Worm (Caenorhabditis elegans) whole organism, young adult: ENCODE results near the gene mrps-7.

Experiments
- B0336.3 ChIP-seq: fragments of 200-800 bp; sonication (Bioruptor generic); IDR thresholded peaks from 2 replicates; pipeline ENCODE4 v1.3.6; 2022; ENCODE audit warnings: missing genetic modification characterization, missing compliant biosample characterization
- C06A6.2 ChIP-seq: fragments of 200-800 bp; sonication (Bioruptor generic); conservative IDR thresholded peaks from 2 replicates; pipeline ENCODE4 v1.3.6; 2022; ENCODE audit warnings: missing genetic modification characterization, missing compliant biosample characterization
- F10E7.11 ChIP-seq: sonication (generic microtip); optimal IDR thresholded peaks from 2 replicates; lab custom pipeline; 2017; ENCODE audit warnings: mild to moderate bottlenecking, missing genetic modification characterization, moderate library complexity, missing compliant biosample characterization
- F33H1.4 ChIP-seq: fragments of 200-800 bp; sonication (Bioruptor generic); IDR thresholded peaks from 2 replicates; pipeline ENCODE4 v1.3.6; 2022; ENCODE audit warnings: missing genetic modification reagents, missing genetic modification characterization, missing compliant biosample characterization
- F39B2.1 ChIP-seq: fragments of 200-800 bp; sonication (Bioruptor generic); IDR thresholded peaks from 2 replicates; pipeline ENCODE4 v1.3.6; 2022; ENCODE audit warnings: missing genetic modification reagents, missing genetic modification characterization, missing compliant biosample characterization
- F49E8.2 ChIP-seq: sonication (generic microtip); optimal IDR thresholded peaks from 3 replicates; lab custom pipeline; 2017; ENCODE audit warnings: missing genetic modification characterization, mild to moderate bottlenecking, missing compliant biosample characterization, antibody characterized with exemption, moderate library complexity; ENCODE audit not compliant: insufficient read depth
- F52B5.7 ChIP-seq: sonication (generic microtip); optimal IDR thresholded peaks from 2 replicates; lab custom pipeline; 2016; ENCODE audit warnings: mild to moderate bottlenecking, missing genetic modification characterization, missing compliant biosample characterization
- F55B11.4 ChIP-seq: sonication (generic microtip); optimal IDR thresholded peaks from 2 replicates; lab custom pipeline; 2016; ENCODE audit warnings: missing compliant biosample characterization, missing genetic modification characterization, borderline replicate concordance; ENCODE audit not compliant: insufficient read depth
- F57C9.4 ChIP-seq: sonication (generic microtip); optimal IDR thresholded peaks from 2 replicates; lab custom pipeline; 2017; ENCODE audit warnings: mild to moderate bottlenecking, missing genetic modification characterization, missing compliant biosample characterization
- K11D2.4 ChIP-seq: fragments of 200-800 bp; sonication (Bioruptor generic); IDR thresholded peaks from 2 replicates; pipeline ENCODE4 v1.3.6; 2022; ENCODE audit warnings: missing genetic modification reagents, missing genetic modification characterization, missing compliant biosample characterization
- T07F8.4 ChIP-seq: sonication (generic microtip); optimal IDR thresholded peaks from 2 replicates; lab custom pipeline; 2016; ENCODE audit warnings: mild to moderate bottlenecking, missing genetic modification characterization, moderate library complexity, missing compliant biosample characterization
- Y56A3A.18 ChIP-seq: fragments of 200-800 bp; sonication (Bioruptor generic); IDR thresholded peaks from 2 replicates; pipeline ENCODE4 v1.3.6; 2022; ENCODE audit warnings: missing genetic modification reagents, missing genetic modification characterization, missing compliant biosample characterization
- ama-1 ChIP-seq, 3 experiments: fragments of 150-350 bp in 1 of 3; sonication (generic microtip) in 2 of 3; optimal IDR thresholded peaks; 2 replicates each; lab custom pipeline; 2014 to 2018; ENCODE audit warnings: missing biosample characterization in 2 of 3, missing genetic modification characterization in 2 of 3, missing genetic modification reagents in 2 of 3
- aptf-2 ChIP-seq: fragments of 200-800 bp; sonication (Bioruptor generic); conservative IDR thresholded peaks from 2 replicates; pipeline ENCODE4 v1.3.6; 2022; ENCODE audit warnings: missing genetic modification reagents, missing genetic modification characterization, missing compliant biosample characterization
- attf-3 ChIP-seq: fragments of 200-800 bp; sonication (Bioruptor generic); conservative IDR thresholded peaks from 2 replicates; pipeline ENCODE4 v1.3.6; 2022; ENCODE audit warnings: missing genetic modification reagents, missing genetic modification characterization, missing compliant biosample characterization
- ceh-100 ChIP-seq: fragments of 200-800 bp; sonication (Bioruptor generic); IDR thresholded peaks from 2 replicates; pipeline ENCODE4 v1.3.6; 2022; ENCODE audit warnings: missing genetic modification reagents, missing genetic modification characterization, missing compliant biosample characterization
- ceh-40 ChIP-seq: fragments of 200-800 bp; sonication (Bioruptor generic); IDR thresholded peaks from 2 replicates; pipeline ENCODE4 v1.3.6; 2022; ENCODE audit warnings: missing genetic modification characterization, missing compliant biosample characterization
- ceh-91 ChIP-seq: fragments of 200-800 bp; sonication (Bioruptor generic); IDR thresholded peaks from 2 replicates; pipeline ENCODE4 v1.3.6; 2022; ENCODE audit warnings: missing genetic modification reagents, missing genetic modification characterization, missing compliant biosample characterization
- ekl-4 ChIP-seq: fragments of 200-800 bp; sonication (Bioruptor generic); IDR thresholded peaks from 2 replicates; pipeline ENCODE4 v1.3.6; 2022; ENCODE audit warnings: missing genetic modification reagents, missing genetic modification characterization, missing compliant biosample characterization
- fkh-3 ChIP-seq: sonication (generic microtip); optimal IDR thresholded peaks from 2 replicates; lab custom pipeline; 2016; ENCODE audit warnings: mild to moderate bottlenecking, missing genetic modification characterization, missing compliant biosample characterization
- gei-17 ChIP-seq: fragments of 200-800 bp; sonication (Bioruptor generic); optimal IDR thresholded peaks from 2 replicates; lab custom pipeline; 2018; ENCODE audit warnings: mild to moderate bottlenecking, missing genetic modification characterization, missing compliant biosample characterization
- him-1 ChIP-seq: sonication (generic microtip); optimal IDR thresholded peaks from 2 replicates; lab custom pipeline; 2016; ENCODE audit warnings: missing genotype, missing genetic modification reagents, missing genetic modification characterization, missing compliant biosample characterization
- hlh-26 ChIP-seq: fragments of 200-800 bp; sonication (Bioruptor generic); conservative IDR thresholded peaks from 2 replicates; pipeline ENCODE4 v1.3.6; 2022; ENCODE audit warnings: missing genetic modification reagents, missing genetic modification characterization, missing compliant biosample characterization
- lag-1 ChIP-seq: fragments of 200-800 bp; sonication (Bioruptor generic); IDR thresholded peaks from 2 replicates; pipeline ENCODE4 v1.3.6; 2022; ENCODE audit warnings: missing genetic modification reagents, missing genetic modification characterization, missing compliant biosample characterization
- let-607 ChIP-seq, 2 experiments: fragments of 200-800 bp in 1 of 2; sonication (Bioruptor generic) in 1 of 2; sonication (generic microtip) in 1 of 2; optimal IDR thresholded peaks; 2 replicates each; lab custom pipeline; 2016 to 2018; ENCODE audit warnings: mild to moderate bottlenecking in 2 of 2, missing compliant biosample characterization in 2 of 2, missing genetic modification characterization in 2 of 2, moderate library complexity in 2 of 2, missing genotype in 1 of 2
- lin-54 ChIP-seq: fragments of 200-800 bp; sonication (Bioruptor generic); optimal IDR thresholded peaks from 2 replicates; lab custom pipeline; 2018; ENCODE audit warnings: mild to moderate bottlenecking, missing genetic modification characterization, missing compliant biosample characterization
- madf-10 ChIP-seq: sonication (generic microtip); optimal IDR thresholded peaks from 2 replicates; lab custom pipeline; 2016; ENCODE audit warnings: mild to moderate bottlenecking, missing genetic modification characterization, missing compliant biosample characterization
- mcd-1 ChIP-seq: fragments of 200-800 bp; sonication (Bioruptor generic); IDR thresholded peaks from 2 replicates; pipeline ENCODE4 v1.3.6; 2022; ENCODE audit warnings: missing genetic modification reagents, missing genetic modification characterization, missing compliant biosample characterization
- nhr-80 ChIP-seq: sonication (generic microtip); optimal IDR thresholded peaks from 2 replicates; lab custom pipeline; 2016; ENCODE audit warnings: missing genetic modification characterization, missing compliant biosample characterization
- pbrm-1 ChIP-seq: fragments of 200-800 bp; sonication (Bioruptor generic); IDR thresholded peaks from 2 replicates; pipeline ENCODE4 v1.3.6; 2022; ENCODE audit warnings: missing genetic modification reagents, missing genetic modification characterization, missing compliant biosample characterization
- pha-4 ChIP-seq: fragments of 150-350 bp; sonication (generic microtip); optimal IDR thresholded peaks from 2 replicates; lab custom pipeline; 2014; ENCODE audit warnings: missing biosample characterization, missing genetic modification reagents, missing genetic modification characterization
- rpc-1 ChIP-seq, 2 experiments: fragments of 150-350 bp in 1 of 2; sonication (generic microtip) in 1 of 2; optimal IDR thresholded peaks; 2 replicates each; lab custom pipeline; 2014 to 2018; ENCODE audit warnings: missing biosample characterization in 1 of 2, missing genetic modification characterization in 1 of 2, missing genetic modification reagents in 1 of 2, missing genotype in 1 of 2
- snpc-1.1 ChIP-seq: sonication (generic microtip); optimal IDR thresholded peaks from 2 replicates; lab custom pipeline; 2017; ENCODE audit warnings: missing genetic modification characterization, mild to moderate bottlenecking, missing compliant biosample characterization, antibody characterized with exemption, moderate library complexity, missing genotype, missing genetic modification reagents; ENCODE audit not compliant: insufficient read depth
- snpc-1.3 ChIP-seq: sonication (generic microtip); optimal IDR thresholded peaks from 2 replicates; lab custom pipeline; 2017; ENCODE audit warnings: missing genetic modification characterization, mild to moderate bottlenecking, missing compliant biosample characterization, antibody characterized with exemption, moderate library complexity, missing genotype, missing genetic modification reagents; ENCODE audit not compliant: insufficient read depth
- snpc-4 ChIP-seq, 5 experiments: fragments of 150-350 bp in 1 of 5; sonication (generic microtip) in 4 of 5; optimal IDR thresholded peaks; 2 replicates each; lab custom pipeline; 2014 to 2018; ENCODE audit warnings: missing genetic modification characterization in 5 of 5, missing biosample characterization in 3 of 5, antibody characterized with exemption in 2 of 5, mild to moderate bottlenecking in 2 of 5, missing compliant biosample characterization in 2 of 5, missing genotype in 2 of 5, moderate library complexity in 2 of 5, missing genetic modification reagents in 1 of 5
- tbx-9 ChIP-seq: sonication (generic microtip); optimal IDR thresholded peaks from 2 replicates; lab custom pipeline; 2016; ENCODE audit warnings: borderline replicate concordance, missing genetic modification characterization, inconsistent platforms, missing compliant biosample characterization
- tlf-1 ChIP-seq: fragments of 200-800 bp; sonication (Bioruptor generic); optimal IDR thresholded peaks from 2 replicates; lab custom pipeline; 2018; ENCODE audit warnings: mild to moderate bottlenecking, missing genetic modification characterization, missing compliant biosample characterization
- ztf-18 ChIP-seq: sonication (generic microtip); optimal IDR thresholded peaks from 2 replicates; lab custom pipeline; 2016; ENCODE audit warnings: missing genotype, mild to moderate bottlenecking, missing genetic modification characterization, missing compliant biosample characterization
- ztf-26 ChIP-seq: sonication (generic microtip); optimal IDR thresholded peaks from 2 replicates; lab custom pipeline; 2017; ENCODE audit warnings: missing genetic modification characterization, missing compliant biosample characterization
- ztf-6 ChIP-seq: fragments of 200-800 bp; sonication (Bioruptor generic); IDR thresholded peaks from 2 replicates; pipeline ENCODE4 v1.3.6; 2022; ENCODE audit warnings: missing genetic modification reagents, missing genetic modification characterization, missing compliant biosample characterization

mrps-7 gene

ce11 chrIV:14786374-14787136 is 19.0 kb upstream of the mrps-7 start, which contains the start of gene melo-1 (continued):
- TF ChIP-seq ztf-18 (tag; lab: Kevin White, UChicago) (no peak), ekl-4 (GFP tag; lab: Robert Waterston, UW) (no peak), ceh-91 (GFP tag; lab: Robert Waterston, UW) (no peak), ama-1 (optimal IDR thresholded peaks at IDR 0.05; lab: Kevin White, UChicago) (no peak), ama-1 (GFP tag; optimal IDR thresholded peaks at IDR 0.05; lab: Kevin White, UChicago) (no peak), gei-17 (GFP tag; lab: Kevin White, UChicago) (no peak), fkh-3 (no peak), pbrm-1 (GFP tag; lab: Robert Waterston, UW) (peak; percentile 22; the same call in 1 of the 2 replicates), nhr-80 (tag; lab: Kevin White, UChicago) (peak; percentile 29), snpc-1.3 (tag; lab: Kevin White, UChicago) (no peak), C06A6.2 (GFP tag; lab: Robert Waterston, UW) (no peak), F10E7.11 (tag; lab: Kevin White, UChicago) (no peak), F39B2.1 (no peak), T07F8.4 (tag; lab: Kevin White, UChicago) (no peak), F52B5.7 (tag; lab: Kevin White, UChicago) (no peak), madf-10 (no peak), ztf-26 (tag; lab: Kevin White, UChicago) (no peak), him-1 (tag; lab: Kevin White, UChicago) (no peak), B0336.3 (0 out of 2 replicates have a peak, but pooled peaks have one; percentile 18), Y56A3A.18 (no peak), K11D2.4 (GFP tag; lab: Robert Waterston, UW) (no peak), let-607 (tag; optimal IDR thresholded peaks at IDR 0.05; lab: Kevin White, UChicago) (peak; percentile 76 to 80), lag-1 (GFP tag; lab: Robert Waterston, UW) (no peak)
- TF ChIP-seq, all 124 proteins: peak for 14

ce11 chrIV:14784481-14784880 is 17.0 kb upstream of the mrps-7 start, which contains the start of gene nlp-56:
TSS of gene nlp-56 (minus strand) at chrIV:14784737.
- TF ChIP-seq tbx-9 (tag; lab: Kevin White, UChicago) (no peak), ceh-100 (GFP tag; lab: Robert Waterston, UW) (no peak), ztf-6 (no peak), pha-4 (no peak), snpc-1.3 (tag; lab: Kevin White, UChicago) (no peak), F57C9.4 (tag; lab: Kevin White, UChicago) (no peak), snpc-4 (GFP tag; optimal IDR thresholded peaks at IDR 0.05; lab: Kevin White, UChicago) (no peak), snpc-4 (tag; optimal IDR thresholded peaks at IDR 0.05; lab: Kevin White, UChicago) (no peak), snpc-1.1 (tag; lab: Kevin White, UChicago) (no peak), F55B11.4 (tag; lab: Kevin White, UChicago) (no peak), C06A6.2 (GFP tag; lab: Robert Waterston, UW) (no peak), lin-54 (no peak), ceh-40 (GFP tag; lab: Robert Waterston, UW) (no peak), F33H1.4 (GFP tag; lab: Robert Waterston, UW) (no peak)
- TF ChIP-seq, all 124 proteins: peak for 0

- no peak for TF ChIP-seq hlh-26 (GFP tag; lab: Robert Waterston, UW)
- TF ChIP-seq attf-3 (GFP tag; lab: Robert Waterston, UW), result no peak
- no peak for TF ChIP-seq mcd-1 (GFP tag; lab: Robert Waterston, UW)
- no peak for TF ChIP-seq rpc-1 (optimal IDR thresholded peaks at IDR 0.05; lab: Kevin White, UChicago)
- TF ChIP-seq rpc-1 (tag; optimal IDR thresholded peaks at IDR 0.05; lab: Kevin White, UChicago), result no peak
- no peak for TF ChIP-seq aptf-2
- no peak for TF ChIP-seq tlf-1 (GFP tag; lab: Kevin White, UChicago)
- TF ChIP-seq F49E8.2 (tag; lab: Kevin White, UChicago), result no peak
Observed at ce11 chrIV:14782211-14782610, 14.7 kb upstream of the mrps-7 start, which contains the start of gene Y57G11C.1130. TSS of gene Y57G11C.1130 (plus strand) at chrIV:14782511.
